Worm (Caenorhabditis elegans) whole organism, mixed stage, embryonic: ENCODE results near the gene ttbk-8.1.

Source experiments
- ceh-39 ChIP-seq: fragments of 150-350 bp; optimal IDR thresholded peaks from 2 replicates; lab custom pipeline; 2014; ENCODE audit warnings: missing biosample characterization, missing genetic modification characterization
- drap-1 ChIP-seq: fragments of 200-800 bp; sonication (Bioruptor generic); optimal IDR thresholded peaks from 3 replicates; lab custom pipeline; 2018; ENCODE audit warnings: mild to moderate bottlenecking, missing genetic modification characterization, missing compliant biosample characterization
- elt-1 ChIP-seq: sonication (generic microtip); optimal IDR thresholded peaks from 2 replicates; lab custom pipeline; 2017; ENCODE audit warnings: missing genetic modification characterization, mild to moderate bottlenecking, missing compliant biosample characterization, antibody characterized with exemption, moderate library complexity, borderline replicate concordance; ENCODE audit not compliant: insufficient read depth
- lsy-2 ChIP-seq: fragments of 150-350 bp; optimal IDR thresholded peaks from 2 replicates; lab custom pipeline; 2014; ENCODE audit warnings: missing biosample characterization, missing genetic modification characterization
- mls-2 ChIP-seq: sonication (generic microtip); optimal IDR thresholded peaks from 2 replicates; lab custom pipeline; 2016; ENCODE audit warnings: mild to moderate bottlenecking, missing genetic modification characterization, moderate library complexity, missing compliant biosample characterization
- nhr-12 ChIP-seq: fragments of 150-350 bp; optimal IDR thresholded peaks from 2 replicates; lab custom pipeline; 2014; ENCODE audit warnings: missing biosample characterization, missing genetic modification characterization
- nhr-76 ChIP-seq: sonication (generic microtip); optimal IDR thresholded peaks from 2 replicates; lab custom pipeline; 2017; ENCODE audit warnings: missing biosample characterization, missing genetic modification characterization
- unc-62 ChIP-seq: fragments of 150-350 bp; optimal IDR thresholded peaks from 2 replicates; lab custom pipeline; 2014; ENCODE audit warnings: missing biosample characterization, missing genetic modification reagents, missing genetic modification characterization

DNA sequence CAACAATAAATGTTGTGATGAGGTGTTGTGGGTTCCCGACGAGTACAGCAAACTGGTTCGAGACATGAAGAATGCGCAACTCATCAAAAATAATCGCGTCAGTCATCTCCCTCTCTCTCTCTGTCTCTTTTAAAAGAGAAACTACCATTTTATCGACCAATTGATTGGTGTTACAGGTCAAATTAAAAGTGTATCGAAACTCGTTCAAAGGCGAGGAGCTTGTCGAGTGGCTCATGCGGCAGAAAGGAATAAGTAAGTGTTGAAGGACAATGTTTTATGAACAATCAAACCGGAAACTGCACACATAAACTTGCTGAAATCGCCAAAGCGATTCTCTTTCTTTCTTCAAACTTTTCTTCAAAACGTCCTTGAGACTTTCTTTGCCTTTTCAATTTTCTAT lies 21.6 kb downstream of the ttbk-8.1 start:
- TF ChIP-seq mls-2, result no peak
- TF ChIP-seq drap-1 (GFP tag; lab: Kevin White, UChicago), result no peak
- no peak for TF ChIP-seq nhr-76 (tag; lab: Kevin White, UChicago)
- no peak for TF ChIP-seq nhr-12
- no peak for TF ChIP-seq elt-1
- no peak for TF ChIP-seq lsy-2 (tag; lab: Kevin White, UChicago)
- no peak for TF ChIP-seq unc-62
- no peak for TF ChIP-seq ceh-39
